Fruit fly (Drosophila melanogaster) ovary, adult (tissue): ENCODE data around the gene Grasp65.
A peak's percentile ranks its signal among the peaks of the same experiment; 100 is the strongest.

ENCODE experiments used
- CG17801 ChIP-seq: fragments of 200-800 bp; optimal IDR thresholded peaks from 2 replicates; lab custom pipeline; 2019; ENCODE audit warnings: missing biosample characterization, mild to moderate bottlenecking, missing genetic modification characterization, moderate library complexity; ENCODE audit not compliant: partially characterized antibody

Gene Grasp65

dm6 chr3L:19924771-19925304 lies at the start of gene Grasp65:
Grasp65 (plus strand) TSS chr3L:19924943.
- TF ChIP-seq CG17801 (GFP tag; lab: Kevin White, UChicago), result peak; percentile 52

dm6 chr3L:19895556-19895995 lies 29.2 kb upstream of the Grasp65 start:
- peak; percentile 14 for TF ChIP-seq CG17801 (GFP tag; lab: Kevin White, UChicago)

dm6 chr3L:19896280-19896891 lies 28.4 kb upstream of the Grasp65 start:
- TF ChIP-seq CG17801 (GFP tag; lab: Kevin White, UChicago), result no peak

- peak; percentile 76 for TF ChIP-seq CG17801 (GFP tag; lab: Kevin White, UChicago)
Measured at dm6 chr3L:19896892-19897684, 27.7 kb upstream of the Grasp65 start.

dm6 chr3L:19897685-19898009 lies 27.1 kb upstream of the Grasp65 start:
- no peak for TF ChIP-seq CG17801 (GFP tag; lab: Kevin White, UChicago)

- no peak for TF ChIP-seq CG17801 (GFP tag; lab: Kevin White, UChicago)
Measured at dm6 chr3L:19898547-19899282, 26.0 kb upstream of the Grasp65 start.

- no peak for TF ChIP-seq CG17801 (GFP tag; lab: Kevin White, UChicago)
Measured at dm6 chr3L:19899308-19899927, 25.3 kb upstream of the Grasp65 start.

- no peak for TF ChIP-seq CG17801 (GFP tag; lab: Kevin White, UChicago)
Measured at dm6 chr3L:19900184-19901089, 24.3 kb upstream of the Grasp65 start.

- TF ChIP-seq CG17801 (GFP tag; lab: Kevin White, UChicago), result no peak
Measured at dm6 chr3L:19901486-19902255, 23.1 kb upstream of the Grasp65 start.

- TF ChIP-seq CG17801 (GFP tag; lab: Kevin White, UChicago), result peak; percentile 50
Measured at dm6 chr3L:19902560-19903399, 22.0 kb upstream of the Grasp65 start.

dm6 chr3L:19903400-19903846 lies 21.3 kb upstream of the Grasp65 start:
- no peak for TF ChIP-seq CG17801 (GFP tag; lab: Kevin White, UChicago)
